Fruit fly (Drosophila melanogaster): ENCODE data around the gene dsh.

DNA sequence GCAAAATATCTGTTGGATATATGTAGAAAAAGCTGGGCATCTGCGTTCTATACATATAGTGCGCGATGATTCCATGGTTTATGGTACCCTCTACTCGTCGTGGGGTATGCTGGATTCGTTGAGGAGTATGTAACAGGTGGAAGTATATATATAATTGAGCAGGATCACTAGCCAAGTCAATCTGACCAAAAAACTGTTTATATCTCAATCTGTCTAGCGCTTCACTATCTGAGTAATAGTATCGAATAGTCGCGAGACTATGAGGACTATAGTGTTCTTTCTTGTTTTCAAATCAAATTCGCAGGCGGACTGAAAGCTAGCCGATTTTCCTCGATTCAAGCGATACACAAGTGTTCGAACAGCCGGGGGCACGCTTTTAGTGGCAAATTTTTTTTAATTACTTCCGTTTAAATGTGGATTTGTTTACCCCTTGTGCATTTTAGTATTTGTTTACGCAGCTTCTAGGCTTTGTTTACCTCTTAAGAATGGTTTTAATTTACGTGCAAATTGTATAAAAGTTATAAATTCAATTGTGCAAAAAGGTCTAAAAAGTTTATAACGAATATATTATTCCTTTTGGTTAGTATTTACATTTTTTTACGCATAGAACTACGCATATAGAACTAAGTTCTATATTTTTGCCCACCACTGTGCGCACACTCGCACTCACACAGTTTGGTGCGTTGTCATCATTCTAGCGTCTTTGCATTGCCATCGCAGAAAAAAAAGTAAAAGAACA lies 35.1 kb downstream of the dsh start:
- TF ChIP-seq Myc (optimal IDR thresholded peaks at IDR 0.05) (no peak), insv (optimal IDR thresholded peaks at IDR 0.05) (no peak), h (optimal IDR thresholded peaks at IDR 0.05) (no peak)
